Fruit fly (Drosophila melanogaster) whole organism, pupa: Measurements from ENCODE around the gene nis.

Experiments
- CG10348 ChIP-seq: fragments of 200-800 bp; sonication (Bioruptor generic); IDR thresholded peaks from 2 replicates; pipeline ENCODE4 v1.3.6; 2022; ENCODE audit warnings: missing biosample characterization, missing genetic modification characterization
- CG12605 ChIP-seq: fragments of 200-800 bp; sonication (Bioruptor generic); IDR thresholded peaks from 2 replicates; pipeline ENCODE4 v1.3.6; 2022; ENCODE audit warnings: missing biosample characterization, missing genetic modification characterization
- CG13204 ChIP-seq: fragments of 200-800 bp; sonication (Bioruptor generic); optimal IDR thresholded peaks from 2 replicates; lab custom pipeline; 2018; ENCODE audit warnings: missing biosample characterization, mild to moderate bottlenecking, missing genetic modification characterization, moderate library complexity
- CG14655 ChIP-seq: fragments of 200-800 bp; sonication (Bioruptor generic); optimal IDR thresholded peaks from 3 replicates; lab custom pipeline; 2017; ENCODE audit warnings: mild to moderate bottlenecking, missing biosample characterization, missing genetic modification reagents, missing genetic modification characterization
- CG15710 ChIP-seq: fragments of 200-800 bp; sonication (Bioruptor generic); optimal IDR thresholded peaks from 2 replicates; lab custom pipeline; 2018; ENCODE audit warnings: missing biosample characterization, mild to moderate bottlenecking, missing genetic modification characterization, moderate library complexity
- CG17806 ChIP-seq: fragments of 200-800 bp; sonication (Bioruptor generic); optimal IDR thresholded peaks from 2 replicates; lab custom pipeline; 2018; ENCODE audit warnings: missing biosample characterization, mild to moderate bottlenecking, missing genetic modification characterization, moderate library complexity
- CG32121 ChIP-seq: fragments of 200-800 bp; sonication (Bioruptor generic); IDR thresholded peaks from 2 replicates; pipeline ENCODE4 v1.3.6; 2022; ENCODE audit warnings: missing biosample characterization, missing genetic modification characterization
- CG34367 ChIP-seq: fragments of 200-800 bp; sonication (Bioruptor generic); optimal IDR thresholded peaks from 2 replicates; lab custom pipeline; 2018; ENCODE audit warnings: missing biosample characterization, mild to moderate bottlenecking, missing genetic modification characterization
- CG4496 ChIP-seq: fragments of 200-800 bp; sonication (Bioruptor generic); IDR thresholded peaks from 3 replicates; pipeline ENCODE4 v1.3.6; 2022; ENCODE audit warnings: missing biosample characterization, missing genetic modification characterization
- CG8159 ChIP-seq: fragments of 200-800 bp; sonication (Bioruptor generic); optimal IDR thresholded peaks from 3 replicates; lab custom pipeline; 2018; ENCODE audit warnings: missing biosample characterization, mild to moderate bottlenecking, missing genetic modification characterization, moderate library complexity
- CG8301 ChIP-seq: fragments of 200-800 bp; sonication (Bioruptor generic); optimal IDR thresholded peaks from 2 replicates; lab custom pipeline; 2018; ENCODE audit warnings: missing biosample characterization, mild to moderate bottlenecking, missing genetic modification characterization
- CG9948 ChIP-seq: fragments of 200-800 bp; sonication (Bioruptor generic); optimal IDR thresholded peaks from 2 replicates; lab custom pipeline; 2018; ENCODE audit warnings: missing biosample characterization, mild to moderate bottlenecking, missing genetic modification characterization, moderate library complexity
- D1 ChIP-seq: fragments of 200-800 bp; sonication (Bioruptor generic); optimal IDR thresholded peaks from 2 replicates; lab custom pipeline; 2018; ENCODE audit warnings: missing biosample characterization, mild to moderate bottlenecking, missing genetic modification characterization, moderate library complexity
- EcR ChIP-seq: fragments of 200-800 bp; sonication (Bioruptor generic); optimal IDR thresholded peaks from 3 replicates; lab custom pipeline; 2019; ENCODE audit warnings: missing biosample characterization, missing genetic modification characterization, mild to moderate bottlenecking, moderate library complexity, missing genetic modification reagents
- Ets98B ChIP-seq: fragments of 200-800 bp; sonication (Bioruptor generic); IDR thresholded peaks from 2 replicates; pipeline ENCODE4 v1.3.6; 2022; ENCODE audit warnings: missing biosample characterization, missing genetic modification characterization
- Pif1A ChIP-seq: fragments of 200-800 bp; sonication (Bioruptor generic); optimal IDR thresholded peaks from 3 replicates; lab custom pipeline; 2016; ENCODE audit warnings: missing biosample characterization, missing genetic modification characterization
- Pif1B ChIP-seq: fragments of 200-800 bp; sonication (Bioruptor generic); optimal IDR thresholded peaks from 3 replicates; lab custom pipeline; 2016; ENCODE audit warnings: missing biosample characterization, missing genetic modification characterization
- Snoo ChIP-seq: fragments of 200-800 bp; sonication (Bioruptor generic); optimal IDR thresholded peaks from 3 replicates; lab custom pipeline; 2017; ENCODE audit warnings: missing biosample characterization, mild to moderate bottlenecking, missing genetic modification characterization, inconsistent platforms
- fd96Ca ChIP-seq: fragments of 200-800 bp; sonication (Bioruptor generic); IDR thresholded peaks from 3 replicates; pipeline ENCODE4 v1.3.6; 2022; ENCODE audit warnings: missing biosample characterization, missing genetic modification characterization
- gl ChIP-seq: fragments of 200-800 bp; sonication (Bioruptor generic); optimal IDR thresholded peaks from 2 replicates; lab custom pipeline; 2018; ENCODE audit warnings: missing biosample characterization, mild to moderate bottlenecking, missing genetic modification characterization
- rn ChIP-seq: fragments of 200-800 bp; sonication (Bioruptor generic); IDR thresholded peaks from 2 replicates; pipeline ENCODE4 v1.3.6; 2022; ENCODE audit warnings: missing biosample characterization, missing genetic modification characterization

The nis gene

DNA sequence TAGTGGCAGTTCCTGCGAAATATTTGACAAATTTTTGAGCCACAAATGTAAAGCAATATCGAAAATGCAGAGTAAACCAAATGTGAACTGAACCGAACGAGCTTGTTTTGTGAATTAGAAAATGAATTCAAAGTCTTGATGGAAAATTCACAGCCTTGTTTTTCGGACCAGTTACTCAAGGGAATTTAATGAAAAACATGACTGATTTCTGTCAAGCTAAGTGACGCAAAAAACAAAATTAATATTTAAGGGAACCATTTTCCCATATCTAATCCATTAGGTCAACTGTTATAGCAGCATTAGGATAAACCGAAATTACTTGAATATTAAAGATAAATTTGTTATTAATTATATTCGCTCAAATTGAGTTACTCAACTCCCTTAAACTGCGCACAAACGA is at the start of gene nis:
Gene nis (minus strand): TSS at position 101 of the 400 bp plus-strand sequence.
- TF ChIP-seq gl (tag; lab: Kevin White, UChicago) (no peak), EcR (GFP tag; lab: Kevin White, UChicago) (no peak), CG14655 (GFP tag; lab: Kevin White, UChicago) (no peak), CG17806 (no peak), rn (GFP tag; lab: Robert Waterston, UW) (no peak), CG9948 (tag; lab: Kevin White, UChicago) (no peak), CG10348 (GFP tag; lab: Robert Waterston, UW) (no peak), CG34367 (no peak), Pif1A (GFP tag; lab: Kevin White, UChicago) (no peak), CG4496 (GFP tag; lab: Robert Waterston, UW) (no peak), CG15710 (tag; lab: Kevin White, UChicago) (no peak), fd96Ca (GFP tag; lab: Robert Waterston, UW) (no peak), CG8159 (tag; lab: Kevin White, UChicago) (no peak), Snoo (tag; lab: Kevin White, UChicago) (no peak), Pif1B (no peak)

DNA sequence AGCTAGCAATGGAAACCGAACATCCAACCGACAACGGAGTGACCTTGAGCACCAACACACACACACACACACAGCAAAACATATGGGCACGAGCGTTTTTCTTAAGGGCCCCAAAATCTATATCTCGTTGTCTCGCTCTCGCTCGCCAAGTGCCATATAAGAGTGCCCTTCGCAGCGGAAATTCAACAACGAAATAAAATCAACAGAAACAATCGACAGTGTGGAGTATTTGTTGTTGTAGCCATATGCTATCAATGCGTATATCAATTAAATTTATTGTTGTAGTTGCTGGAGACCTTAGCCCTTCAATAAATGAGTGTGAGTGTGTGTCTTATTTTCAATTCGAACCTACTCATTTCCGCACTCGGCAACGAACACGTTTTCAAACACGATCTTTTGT is 49.6 kb upstream of the nis start:
- TF ChIP-seq D1 (tag; lab: Kevin White, UChicago) (no peak), CG10348 (GFP tag; lab: Robert Waterston, UW) (no peak), fd96Ca (GFP tag; lab: Robert Waterston, UW) (no peak), CG15710 (tag; lab: Kevin White, UChicago) (no peak), gl (tag; lab: Kevin White, UChicago) (no peak), rn (GFP tag; lab: Robert Waterston, UW) (no peak), CG13204 (GFP tag; lab: Kevin White, UChicago) (no peak), CG14655 (GFP tag; lab: Kevin White, UChicago) (no peak), CG4496 (GFP tag; lab: Robert Waterston, UW) (no peak), CG8159 (tag; lab: Kevin White, UChicago) (no peak), Snoo (tag; lab: Kevin White, UChicago) (no peak), EcR (GFP tag; lab: Kevin White, UChicago) (no peak)

DNA sequence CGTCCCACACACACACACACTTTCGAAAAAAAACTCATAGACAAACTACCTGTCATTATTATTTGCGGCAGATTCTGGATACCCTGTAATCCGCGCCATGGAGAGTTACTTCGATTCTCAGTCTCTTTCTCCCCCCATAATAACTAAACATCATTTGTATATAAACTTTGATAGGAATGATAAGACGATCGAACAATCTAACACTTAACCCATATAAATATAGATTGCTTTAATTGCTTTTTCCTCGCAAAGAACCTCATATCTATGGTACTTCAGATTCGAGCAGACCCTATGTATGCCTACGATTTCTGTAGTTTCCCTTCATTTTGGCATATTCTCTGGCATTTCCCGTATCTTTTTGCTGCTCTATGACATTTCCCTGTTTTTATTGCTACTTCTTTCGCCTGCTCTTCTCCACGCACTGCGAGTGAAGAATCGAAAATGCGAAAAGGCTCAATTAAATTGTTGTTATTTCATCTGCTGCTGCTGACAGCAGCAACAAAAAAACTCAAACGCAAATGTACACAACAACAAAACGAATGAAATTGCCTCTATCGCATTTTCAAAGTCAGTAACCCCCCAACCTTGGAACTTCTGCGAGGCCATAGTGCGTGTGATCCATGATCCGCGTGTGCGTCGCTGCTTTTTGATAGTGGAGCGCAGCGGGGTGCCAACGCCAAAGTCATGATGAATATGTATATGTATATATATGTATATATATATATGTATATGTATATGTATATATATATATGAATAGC is 47.3 kb upstream of the nis start:
- TF ChIP-seq gl (tag; lab: Kevin White, UChicago) (no peak), Pif1B (no peak), CG10348 (GFP tag; lab: Robert Waterston, UW) (no peak), Pif1A (GFP tag; lab: Kevin White, UChicago) (no peak), fd96Ca (GFP tag; lab: Robert Waterston, UW) (no peak), D1 (tag; lab: Kevin White, UChicago) (no peak), CG12605 (GFP tag; lab: Robert Waterston, UW) (no peak), Ets98B (GFP tag; lab: Robert Waterston, UW) (no peak), CG14655 (GFP tag; lab: Kevin White, UChicago) (no peak), CG15710 (tag; lab: Kevin White, UChicago) (no peak), CG34367 (no peak), CG8301 (tag; lab: Kevin White, UChicago) (no peak), CG13204 (GFP tag; lab: Kevin White, UChicago) (no peak), rn (GFP tag; lab: Robert Waterston, UW) (no peak), CG4496 (GFP tag; lab: Robert Waterston, UW) (no peak), CG17806 (no peak), Snoo (tag; lab: Kevin White, UChicago) (no peak), CG9948 (tag; lab: Kevin White, UChicago) (no peak), CG8159 (tag; lab: Kevin White, UChicago) (no peak), EcR (GFP tag; lab: Kevin White, UChicago) (no peak)

DNA sequence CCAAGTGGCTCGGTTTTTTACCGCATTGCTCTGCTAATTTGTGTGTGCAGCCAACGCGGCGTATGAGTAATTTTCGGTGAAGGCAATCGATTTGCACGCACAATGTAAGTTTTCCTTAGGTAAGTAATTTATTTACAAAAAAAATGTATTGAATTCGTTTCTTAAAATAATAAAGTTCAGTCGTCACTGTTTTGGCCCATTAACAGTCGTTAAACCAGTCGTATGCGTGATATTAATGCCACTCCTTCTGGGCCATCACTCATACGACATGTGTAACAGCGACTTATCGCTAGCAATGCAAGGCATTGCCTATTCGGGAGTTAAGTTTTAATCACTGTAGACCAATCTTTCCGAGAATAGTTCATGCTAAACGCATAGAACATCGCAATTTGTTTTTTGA is 46.4 kb upstream of the nis start:
- TF ChIP-seq Pif1B (no peak), CG4496 (GFP tag; lab: Robert Waterston, UW) (no peak), CG17806 (no peak), CG8301 (tag; lab: Kevin White, UChicago) (no peak), CG13204 (GFP tag; lab: Kevin White, UChicago) (no peak), Pif1A (GFP tag; lab: Kevin White, UChicago) (no peak), CG15710 (tag; lab: Kevin White, UChicago) (no peak), EcR (GFP tag; lab: Kevin White, UChicago) (no peak), rn (GFP tag; lab: Robert Waterston, UW) (no peak), CG9948 (tag; lab: Kevin White, UChicago) (no peak), CG14655 (GFP tag; lab: Kevin White, UChicago) (no peak), D1 (tag; lab: Kevin White, UChicago) (no peak), gl (tag; lab: Kevin White, UChicago) (no peak), CG10348 (GFP tag; lab: Robert Waterston, UW) (no peak), CG8159 (tag; lab: Kevin White, UChicago) (no peak), CG34367 (no peak), Snoo (tag; lab: Kevin White, UChicago) (no peak), CG12605 (GFP tag; lab: Robert Waterston, UW) (no peak), CG32121 (no peak)

DNA sequence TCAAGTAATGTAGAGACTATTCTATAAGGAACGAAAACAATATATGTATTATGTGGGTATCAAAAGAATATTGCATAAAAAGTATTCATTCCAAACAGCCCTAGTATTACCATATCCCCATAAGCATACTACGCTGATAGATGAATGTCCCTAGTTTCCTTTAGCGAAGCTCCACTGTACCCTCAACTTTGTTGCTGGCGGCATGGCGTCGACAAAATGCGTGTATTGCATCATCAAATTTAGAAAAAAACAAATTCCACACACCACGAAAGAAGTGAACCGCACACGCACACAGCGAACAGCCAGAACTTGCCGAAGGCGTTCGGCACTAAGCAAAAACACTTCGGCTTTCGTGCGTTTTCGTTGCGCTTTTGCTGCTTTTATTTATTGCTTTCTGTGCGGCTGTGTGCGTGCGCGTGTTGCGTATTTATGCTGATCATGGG is 45.8 kb upstream of the nis start:
- peak; percentile 77 for TF ChIP-seq CG10348 (GFP tag; lab: Robert Waterston, UW)
- peak; percentile 75; the same call in 1 of the 2 replicates for TF ChIP-seq CG12605 (GFP tag; lab: Robert Waterston, UW)
- TF ChIP-seq CG13204 (GFP tag; lab: Kevin White, UChicago): no peak
- no peak for TF ChIP-seq gl (tag; lab: Kevin White, UChicago)
- no peak for TF ChIP-seq CG9948 (tag; lab: Kevin White, UChicago)
- peak; percentile 31 for TF ChIP-seq CG8301 (tag; lab: Kevin White, UChicago)
- no peak for TF ChIP-seq CG17806
- TF ChIP-seq CG4496 (GFP tag; lab: Robert Waterston, UW): peak; percentile 87
- TF ChIP-seq Pif1A (GFP tag; lab: Kevin White, UChicago): no peak
- peak; percentile 75 for TF ChIP-seq fd96Ca (GFP tag; lab: Robert Waterston, UW)
- no peak for TF ChIP-seq CG15710 (tag; lab: Kevin White, UChicago)
- 0 out of 2 replicates have a peak, but pooled peaks have one; percentile 3 for TF ChIP-seq rn (GFP tag; lab: Robert Waterston, UW)
- no peak for TF ChIP-seq Pif1B
- no peak for TF ChIP-seq CG8159 (tag; lab: Kevin White, UChicago)
- peak; percentile 83 for TF ChIP-seq Ets98B (GFP tag; lab: Robert Waterston, UW)
- no peak for TF ChIP-seq CG34367
- peak; percentile 32 for TF ChIP-seq CG14655 (GFP tag; lab: Kevin White, UChicago)
- no peak for TF ChIP-seq EcR (GFP tag; lab: Kevin White, UChicago)
- TF ChIP-seq Snoo (tag; lab: Kevin White, UChicago): no peak
- peak; percentile 85; the same call in 1 of the 2 replicates for TF ChIP-seq CG32121
- TF ChIP-seq D1 (tag; lab: Kevin White, UChicago): no peak
- TF ChIP-seq, all 21 proteins: peak for 9
